Worm (Caenorhabditis elegans) whole organism, L2 larva: ENCODE results near the gene srd-5.

Experiments used
- ama-1 ChIP-seq: fragments of 150-350 bp; optimal IDR thresholded peaks from 2 replicates; lab custom pipeline; 2018; ENCODE audit warnings: inconsistent platforms
- blmp-1 ChIP-seq: sonication (generic microtip); optimal IDR thresholded peaks from 2 replicates; lab custom pipeline; 2017; ENCODE audit warnings: missing genetic modification characterization, mild to moderate bottlenecking, missing compliant biosample characterization, antibody characterized with exemption, moderate library complexity; ENCODE audit not compliant: insufficient read depth
- ceh-82 ChIP-seq: fragments of 150-350 bp; optimal IDR thresholded peaks from 2 replicates; lab custom pipeline; 2014; ENCODE audit warnings: missing biosample characterization, missing genetic modification characterization
- egl-27 ChIP-seq: sonication (generic microtip); optimal IDR thresholded peaks from 3 replicates; lab custom pipeline; 2017; ENCODE audit warnings: missing biosample characterization, missing genetic modification reagents, missing genetic modification characterization
- lin-39 ChIP-seq: fragments of 150-350 bp; optimal IDR thresholded peaks from 2 replicates; lab custom pipeline; 2014; ENCODE audit warnings: missing biosample characterization, missing genetic modification reagents, missing genetic modification characterization
- mdl-1 ChIP-seq, 2 experiments: fragments of 150-350 bp in 1 of 2; sonication (generic microtip) in 1 of 2; optimal IDR thresholded peaks; 2 replicates each; lab custom pipeline; 2017; ENCODE audit warnings: missing biosample characterization in 2 of 2, missing genetic modification characterization in 2 of 2
- nhr-11 ChIP-seq: fragments of 150-350 bp; optimal IDR thresholded peaks from 2 replicates; lab custom pipeline; 2014; ENCODE audit warnings: missing biosample characterization, missing genetic modification characterization
- nhr-77 ChIP-seq: fragments of 150-350 bp; optimal IDR thresholded peaks from 2 replicates; lab custom pipeline; 2014; ENCODE audit warnings: missing biosample characterization, missing genetic modification characterization

ce11 chrIV:5659461-5659860 is 14.9 kb downstream of the srd-5 start:
- TF ChIP-seq blmp-1 (tag; lab: Kevin White, UChicago) (no peak), nhr-77 (tag; lab: Kevin White, UChicago) (no peak), ama-1 (no peak), mdl-1 (tag; optimal IDR thresholded peaks at IDR 0.05; lab: Kevin White, UChicago) (no peak), egl-27 (tag; lab: Kevin White, UChicago) (no peak), lin-39 (no peak), ceh-82 (tag; lab: Kevin White, UChicago) (no peak), nhr-11 (no peak)
